Worm (Caenorhabditis elegans) whole organism, L3 larva: ENCODE measurements around the gene C11G10.1.

Experiments used
- aly-2 ChIP-seq: fragments of 150-350 bp; optimal IDR thresholded peaks from 2 replicates; lab custom pipeline; 2014; ENCODE audit warnings: missing biosample characterization, missing genetic modification characterization
- jun-1 ChIP-seq: fragments of 150-350 bp; optimal IDR thresholded peaks from 2 replicates; lab custom pipeline; 2014; ENCODE audit warnings: missing biosample characterization, missing genetic modification reagents, missing genetic modification characterization
- nhr-76 ChIP-seq: fragments of 150-350 bp; sonication (generic microtip); optimal IDR thresholded peaks from 5 replicates; lab custom pipeline; 2014; ENCODE audit warnings: missing biosample characterization, missing genetic modification characterization
- unc-39 ChIP-seq: sonication (generic microtip); optimal IDR thresholded peaks from 4 replicates; lab custom pipeline; 2017; ENCODE audit warnings: missing biosample characterization, missing genetic modification characterization
- ztf-4 ChIP-seq: fragments of 150-350 bp; optimal IDR thresholded peaks from 2 replicates; lab custom pipeline; 2014; ENCODE audit warnings: missing biosample characterization, missing genetic modification characterization

- TF ChIP-seq unc-39 (tag; lab: Kevin White, UChicago) (no peak), aly-2 (no peak), nhr-76 (tag; lab: Kevin White, UChicago) (no peak), jun-1 (tag; lab: Kevin White, UChicago) (no peak), ztf-4 (no peak)
These were observed 50.7 kb downstream of the C11G10.1 start, which contains the start of gene mlt-9 for ce11 chrX:15107747-15108252.
